Fruit fly (Drosophila melanogaster): Measurements from ENCODE around the gene Tsp86D.

Tsp86D gene

dm6 chr3R:10868427-10868962, at the start of gene Tsp86D, which contains the start of gene SelR:
TSS of gene Tsp86D (plus strand) at chr3R:10868708.
TSS of gene SelR (minus strand) at chr3R:10868642.
- TF ChIP-seq dsf (GFP tag; optimal IDR thresholded peaks at IDR 0.05; ENCODE audit: borderline replicate concordance) (no peak), woc (GFP tag; optimal IDR thresholded peaks at IDR 0.05) (no peak), rgr (GFP tag; optimal IDR thresholded peaks at IDR 0.05) (peak; percentile 17), CG9705 (GFP tag; optimal IDR thresholded peaks at IDR 0.05) (peak; percentile 26), Myc (optimal IDR thresholded peaks at IDR 0.05) (peak; percentile 75), Mio (GFP tag; optimal IDR thresholded peaks at IDR 0.05) (no peak), h (GFP tag; optimal IDR thresholded peaks at IDR 0.05) (peak; percentile 33), Rel (GFP tag; optimal IDR thresholded peaks at IDR 0.05) (no peak), Rel (tag; optimal IDR thresholded peaks at IDR 0.05) (peak; percentile 93), Sp1 (GFP tag; optimal IDR thresholded peaks at IDR 0.05) (peak; percentile 42), CG32264 (GFP tag; optimal IDR thresholded peaks at IDR 0.05) (no peak), Hr83 (GFP tag; optimal IDR thresholded peaks at IDR 0.05; ENCODE audit: poor library complexity, severe bottlenecking) (peak; percentile 38)

- TF ChIP-seq Dif (GFP tag; optimal IDR thresholded peaks at IDR 0.05; ENCODE audit: partially characterized antibody), result peak; percentile 93
- TF ChIP-seq Hr78 (GFP tag; optimal IDR thresholded peaks at IDR 0.05), result no peak
- peak; percentile 25 for TF ChIP-seq Hr83 (GFP tag; optimal IDR thresholded peaks at IDR 0.05; ENCODE audit: poor library complexity, severe bottlenecking)
- TF ChIP-seq rgr (GFP tag; optimal IDR thresholded peaks at IDR 0.05), result peak; percentile 6
- TF ChIP-seq OdsH (GFP tag; optimal IDR thresholded peaks at IDR 0.05), result no peak
- peak; percentile 93 for TF ChIP-seq Vsx2 (GFP tag; optimal IDR thresholded peaks at IDR 0.05; ENCODE audit: partially characterized antibody)
- no peak for TF ChIP-seq foxo (GFP tag; optimal IDR thresholded peaks at IDR 0.05)
- TF ChIP-seq h (GFP tag; optimal IDR thresholded peaks at IDR 0.05), result peak; percentile 33
- peak; percentile 28 for TF ChIP-seq brk (GFP tag; optimal IDR thresholded peaks at IDR 0.05)
- TF ChIP-seq CrebA (GFP tag; optimal IDR thresholded peaks at IDR 0.05; ENCODE audit: borderline replicate concordance), result peak; percentile 4
- peak; percentile 11 for TF ChIP-seq sage (GFP tag; optimal IDR thresholded peaks at IDR 0.05)
- TF ChIP-seq br (GFP tag; optimal IDR thresholded peaks at IDR 0.05), result no peak
- no peak for TF ChIP-seq ey (GFP tag; optimal IDR thresholded peaks at IDR 0.05)
- TF ChIP-seq fru (GFP tag; optimal IDR thresholded peaks at IDR 0.05), result no peak
- TF ChIP-seq Rel (GFP tag; optimal IDR thresholded peaks at IDR 0.05), result peak; percentile 67
- no peak for TF ChIP-seq Rel (tag; optimal IDR thresholded peaks at IDR 0.05)
- TF ChIP-seq Abd-B (GFP tag; optimal IDR thresholded peaks at IDR 0.05), result no peak
- TF ChIP-seq dl (GFP tag; optimal IDR thresholded peaks at IDR 0.05; ENCODE audit: insufficient read depth in 1 of 2, partially characterized antibody in 2 of 2), result peak; percentile 77 to 93
- TF ChIP-seq Myc (optimal IDR thresholded peaks at IDR 0.05), result no peak
- TF ChIP-seq CG9705 (GFP tag; optimal IDR thresholded peaks at IDR 0.05), result no peak
Observed at dm6 chr3R:10826796-10827524, 41.5 kb upstream of the Tsp86D start, which contains the start of gene Cad86C. TSS of gene Cad86C (plus strand) at chr3R:10827079.

- peak; percentile 8 for TF ChIP-seq Rel (GFP tag; optimal IDR thresholded peaks at IDR 0.05)
- no peak for TF ChIP-seq Rel (tag; optimal IDR thresholded peaks at IDR 0.05)
- no peak for TF ChIP-seq brk (GFP tag; optimal IDR thresholded peaks at IDR 0.05)
- no peak for TF ChIP-seq psq (GFP tag; optimal IDR thresholded peaks at IDR 0.05)
Observed at dm6 chr3R:10828688-10829087, 39.8 kb upstream of the Tsp86D start.

dm6 chr3R:10829746-10830145, 38.8 kb upstream of the Tsp86D start:
- TF ChIP-seq Hr83 (GFP tag; optimal IDR thresholded peaks at IDR 0.05; ENCODE audit: poor library complexity, severe bottlenecking), result no peak
- no peak for TF ChIP-seq Vsx2 (GFP tag; optimal IDR thresholded peaks at IDR 0.05; ENCODE audit: partially characterized antibody)

dm6 chr3R:10832526-10833165, 35.9 kb upstream of the Tsp86D start:
- peak; percentile 7 for TF ChIP-seq HLH106 (tag; optimal IDR thresholded peaks at IDR 0.05)
- peak; percentile 34 for TF ChIP-seq fru (GFP tag; optimal IDR thresholded peaks at IDR 0.05)
- peak; percentile 9 for TF ChIP-seq dmrt93B (GFP tag; optimal IDR thresholded peaks at IDR 0.05)
- TF ChIP-seq Hr78 (GFP tag; optimal IDR thresholded peaks at IDR 0.05), result no peak
- TF ChIP-seq h (GFP tag; optimal IDR thresholded peaks at IDR 0.05), result peak; percentile 47
- TF ChIP-seq foxo (GFP tag; optimal IDR thresholded peaks at IDR 0.05), result peak in 1 of 2 experiments; percentile 47
